Fruit fly (Drosophila melanogaster) whole organism, embryonic: ENCODE data around the gene elB.

Experiments used
- Atf3 ChIP-seq: fragments of 200-800 bp; sonication (Bioruptor generic); optimal IDR thresholded peaks from 3 replicates; lab custom pipeline; 2016; ENCODE audit warnings: missing biosample characterization, missing genetic modification characterization
- B-H1 ChIP-seq: fragments of 200-800 bp; sonication (Bioruptor generic); IDR thresholded peaks from 3 replicates; pipeline ENCODE4 v1.3.6; 2022; ENCODE audit warnings: missing biosample characterization, missing genetic modification characterization
- CG10431 ChIP-seq: fragments of 200-800 bp; sonication (Bioruptor generic); optimal IDR thresholded peaks from 3 replicates; lab custom pipeline; 2018; ENCODE audit warnings: missing biosample characterization, mild to moderate bottlenecking, missing genetic modification characterization
- CG11504 ChIP-seq: fragments of 200-800 bp; sonication (Bioruptor generic); optimal IDR thresholded peaks from 3 replicates; lab custom pipeline; 2019; ENCODE audit warnings: missing biosample characterization, mild to moderate bottlenecking, missing genetic modification characterization, moderate library complexity
- CG12104 ChIP-seq: fragments of 200-800 bp; sonication (Bioruptor generic); optimal IDR thresholded peaks from 3 replicates; lab custom pipeline; 2016; ENCODE audit warnings: missing biosample characterization, missing genetic modification characterization
- CG15696 ChIP-seq: fragments of 200-800 bp; sonication (Bioruptor generic); optimal IDR thresholded peaks from 2 replicates; lab custom pipeline; 2019; ENCODE audit warnings: missing biosample characterization, mild to moderate bottlenecking, missing genetic modification characterization, moderate library complexity
- CG1602 ChIP-seq: fragments of 200-800 bp; sonication (Bioruptor generic); optimal IDR thresholded peaks from 3 replicates; lab custom pipeline; 2016; ENCODE audit warnings: missing biosample characterization, missing genetic modification characterization
- CG17186 ChIP-seq: fragments of 200-800 bp; sonication (Bioruptor generic); optimal IDR thresholded peaks from 3 replicates; lab custom pipeline; 2017; ENCODE audit warnings: missing biosample characterization, missing genetic modification reagents, missing genetic modification characterization
- CG2875 ChIP-seq: fragments of 200-800 bp; sonication (Bioruptor generic); optimal IDR thresholded peaks from 2 replicates; lab custom pipeline; 2017; ENCODE audit warnings: missing biosample characterization, mild to moderate bottlenecking, missing genetic modification characterization, missing genetic modification reagents
- CG34422 ChIP-seq: fragments of 200-800 bp; sonication (Bioruptor generic); IDR thresholded peaks from 3 replicates; pipeline ENCODE4 v1.3.6; 2022; ENCODE audit warnings: missing biosample characterization, missing genetic modification characterization
- CG4730 ChIP-seq: fragments of 200-800 bp; sonication (Bioruptor generic); IDR thresholded peaks from 2 replicates; pipeline ENCODE4 v1.3.6; 2022; ENCODE audit warnings: missing biosample characterization, missing genetic modification characterization
- CG9727 ChIP-seq: fragments of 200-800 bp; sonication (Bioruptor generic); optimal IDR thresholded peaks from 3 replicates; lab custom pipeline; 2017; ENCODE audit warnings: missing biosample characterization, mild to moderate bottlenecking, missing genetic modification characterization
- Dek ChIP-seq: fragments of 200-800 bp; sonication (Bioruptor generic); optimal IDR thresholded peaks from 3 replicates; lab custom pipeline; 2019; ENCODE audit warnings: missing biosample characterization, mild to moderate bottlenecking, missing genetic modification characterization, moderate library complexity
- Dfd ChIP-seq, 2 experiments: fragments of >200 bp; optimal IDR thresholded peaks; 2 replicates each; lab custom pipeline; 2017; ENCODE audit warnings: missing biosample characterization in 2 of 2, missing genetic modification characterization in 2 of 2
- ERR ChIP-seq: fragments of 200-800 bp; sonication (Bioruptor generic); optimal IDR thresholded peaks from 2 replicates; lab custom pipeline; 2016; ENCODE audit warnings: missing biosample characterization, missing genetic modification characterization
- Hey ChIP-seq: fragments of 200-800 bp; sonication (Bioruptor generic); optimal IDR thresholded peaks from 3 replicates; lab custom pipeline; 2018; ENCODE audit warnings: missing biosample characterization, mild to moderate bottlenecking, missing genetic modification characterization
- Hr51 ChIP-seq, 2 experiments: fragments of 200-800 bp; sonication (Bioruptor generic); optimal IDR thresholded peaks; 2 replicates in 1 of 2; 3 replicates in 1 of 2; lab custom pipeline; 2016 to 2018; ENCODE audit warnings: missing biosample characterization in 2 of 2, missing genetic modification characterization in 2 of 2, mild to moderate bottlenecking in 1 of 2, moderate library complexity in 1 of 2
- Hr78 ChIP-seq, 2 experiments: fragments of 200-800 bp in 1 of 2; fragments of >200 bp in 1 of 2; sonication (Bioruptor generic) in 1 of 2; optimal IDR thresholded peaks; 2 replicates each; lab custom pipeline; 2017 to 2019; ENCODE audit warnings: missing biosample characterization in 2 of 2, missing genetic modification characterization in 2 of 2, mild to moderate bottlenecking in 1 of 2, moderate library complexity in 1 of 2
- Myb ChIP-seq: fragments of 200-800 bp; sonication (Bioruptor generic); optimal IDR thresholded peaks from 2 replicates; lab custom pipeline; 2016; ENCODE audit warnings: missing biosample characterization, missing genetic modification characterization
- Nf-YC ChIP-seq: fragments of 200-800 bp; optimal IDR thresholded peaks from 3 replicates; lab custom pipeline; 2019; ENCODE audit warnings: missing biosample characterization, mild to moderate bottlenecking, missing genetic modification characterization, moderate library complexity
- Trl ChIP-seq, 3 experiments: fragments of >200 bp in 2 of 3; fragments of 200-800 bp in 1 of 3; sonication (Bioruptor generic) in 1 of 3; optimal IDR thresholded peaks; 2 replicates in 1 of 3; 3 replicates in 2 of 3; lab custom pipeline; 2016 to 2017; ENCODE audit warnings: missing biosample characterization in 1 of 3, missing genetic modification characterization in 1 of 3
- al ChIP-seq: fragments of 200-800 bp; sonication (Bioruptor generic); IDR thresholded peaks from 2 replicates; pipeline ENCODE4 v1.3.6; 2022; ENCODE audit warnings: missing biosample characterization, missing genetic modification characterization
- ase ChIP-seq: fragments of 200-800 bp; sonication (Bioruptor generic); IDR thresholded peaks from 3 replicates; pipeline ENCODE4 v1.3.6; 2022; ENCODE audit warnings: missing biosample characterization, missing genetic modification characterization
- cg ChIP-seq: fragments of 200-800 bp; sonication (Bioruptor generic); optimal IDR thresholded peaks from 3 replicates; lab custom pipeline; 2019; ENCODE audit warnings: missing biosample characterization, mild to moderate bottlenecking, missing genetic modification characterization, moderate library complexity
- crol ChIP-seq: fragments of 200-800 bp; sonication (Bioruptor generic); IDR thresholded peaks from 2 replicates; pipeline ENCODE4 v1.3.6; 2022; ENCODE audit warnings: missing biosample characterization, missing genetic modification characterization
- disco-r ChIP-seq: fragments of 200-800 bp; sonication (Bioruptor generic); optimal IDR thresholded peaks from 2 replicates; lab custom pipeline; 2016; ENCODE audit warnings: missing biosample characterization, missing genetic modification characterization
- ftz-f1 ChIP-seq: fragments of 200-800 bp; sonication (Bioruptor generic); optimal IDR thresholded peaks from 2 replicates; lab custom pipeline; 2016; ENCODE audit warnings: missing biosample characterization, missing genetic modification characterization
- lmd ChIP-seq: fragments of 200-800 bp; sonication (Bioruptor generic); IDR thresholded peaks from 2 replicates; pipeline ENCODE4 v1.3.6; 2022; ENCODE audit warnings: missing biosample characterization, missing genetic modification characterization
- peb ChIP-seq: fragments of 200-800 bp; sonication (Bioruptor generic); IDR thresholded peaks from 2 replicates; pipeline ENCODE4 v1.3.6; 2022; ENCODE audit warnings: missing biosample characterization, missing genetic modification characterization

The elB gene

dm6 chr2L:14346588-14346987 is 62.8 kb downstream of the elB start, which contains the start of gene Send2:
Gene Send2, minus strand, starts transcription at chr2L:14346688.
- TF ChIP-seq lmd: no peak
- TF ChIP-seq CG9727 (GFP tag; lab: Kevin White, UChicago): no peak
- no peak for TF ChIP-seq CG15696 (tag; lab: Kevin White, UChicago)
- no peak for TF ChIP-seq disco-r (GFP tag; lab: Kevin White, UChicago)
- TF ChIP-seq Hr51 (GFP tag; optimal IDR thresholded peaks at IDR 0.05; lab: Kevin White, UChicago): no peak
- TF ChIP-seq Myb (GFP tag; lab: Kevin White, UChicago): no peak

DNA sequence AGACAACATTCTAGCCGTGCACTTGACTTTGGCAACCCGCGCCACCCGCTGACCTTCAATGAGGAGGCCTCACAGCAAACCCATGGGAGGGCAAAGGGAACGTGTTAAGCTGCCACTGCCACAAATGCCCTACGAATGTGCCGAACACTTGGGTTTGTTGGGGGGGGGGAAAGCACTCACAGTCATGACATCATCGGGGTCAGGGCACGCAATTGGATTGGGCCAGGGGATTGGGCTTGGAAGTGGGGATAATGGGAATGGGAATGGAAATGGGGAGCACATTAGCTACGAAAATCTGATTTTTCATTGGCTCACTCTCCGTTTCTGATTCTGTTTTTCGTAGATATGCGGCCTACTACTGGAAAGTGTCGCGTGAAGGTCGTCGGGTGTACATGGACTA is 68.4 kb downstream of the elB start:
- TF ChIP-seq crol (GFP tag; lab: Robert Waterston, UW): peak; percentile 77
- TF ChIP-seq Nf-YC (tag; lab: Kevin White, UChicago): peak; percentile 77
- TF ChIP-seq Dfd (GFP tag; optimal IDR thresholded peaks at IDR 0.05; lab: Kevin White, UChicago): no peak
- TF ChIP-seq CG11504 (tag; lab: Kevin White, UChicago): no peak
- TF ChIP-seq cg: no peak
- TF ChIP-seq Hey (tag; lab: Kevin White, UChicago): no peak
- no peak for TF ChIP-seq CG12104 (GFP tag; lab: Kevin White, UChicago)
- TF ChIP-seq peb: no peak
- TF ChIP-seq CG1602 (GFP tag; lab: Kevin White, UChicago): no peak
- peak in 1 of 2 experiments; percentile 76 for TF ChIP-seq Hr78 (GFP tag; optimal IDR thresholded peaks at IDR 0.05; lab: Kevin White, UChicago)
- no peak for TF ChIP-seq al (GFP tag; lab: Robert Waterston, UW)
- TF ChIP-seq Trl (optimal IDR thresholded peaks at IDR 0.05; lab: Kevin White, UChicago): no peak
- TF ChIP-seq Trl (GFP tag; optimal IDR thresholded peaks at IDR 0.05; lab: Kevin White, UChicago): no peak
- TF ChIP-seq CG34422 (GFP tag; lab: Robert Waterston, UW): 0 out of 3 replicates have a peak, but pooled peaks have one; percentile 29
- TF ChIP-seq ERR: peak; percentile 19
- TF ChIP-seq B-H1: no peak
- TF ChIP-seq ftz-f1 (GFP tag; lab: Kevin White, UChicago): peak; percentile 15
- no peak for TF ChIP-seq ase (GFP tag; lab: Robert Waterston, UW)
- TF ChIP-seq Dek (tag; lab: Kevin White, UChicago): no peak
- TF ChIP-seq Atf3 (GFP tag; lab: Kevin White, UChicago): peak; percentile 60
- TF ChIP-seq CG2875 (GFP tag; lab: Kevin White, UChicago): no peak
- TF ChIP-seq CG4730 (GFP tag; lab: Robert Waterston, UW): no peak
- no peak for TF ChIP-seq CG17186 (GFP tag; lab: Kevin White, UChicago)
- TF ChIP-seq CG10431 (GFP tag; lab: Kevin White, UChicago): no peak
